Worm (Caenorhabditis elegans) whole organism, mixed stage, embryonic: ENCODE results near the gene eif-2D.

ENCODE experiments used
- elt-1 ChIP-seq: sonication (generic microtip); optimal IDR thresholded peaks from 2 replicates; lab custom pipeline; 2017; ENCODE audit warnings: missing genetic modification characterization, mild to moderate bottlenecking, missing compliant biosample characterization, antibody characterized with exemption, moderate library complexity, borderline replicate concordance; ENCODE audit not compliant: insufficient read depth
- elt-3 ChIP-seq: fragments of 150-350 bp; optimal IDR thresholded peaks from 2 replicates; lab custom pipeline; 2014; ENCODE audit warnings: missing biosample characterization, missing genetic modification characterization
- lin-13 ChIP-seq: fragments of 150-350 bp; optimal IDR thresholded peaks from 2 replicates; lab custom pipeline; 2014; ENCODE audit warnings: missing biosample characterization, missing genetic modification characterization
- mab-5 ChIP-seq: fragments of 150-350 bp; optimal IDR thresholded peaks from 2 replicates; lab custom pipeline; 2014; ENCODE audit warnings: missing biosample characterization, missing genetic modification characterization
- mep-1 ChIP-seq: fragments of 150-350 bp; optimal IDR thresholded peaks from 2 replicates; lab custom pipeline; 2017; ENCODE audit warnings: missing biosample characterization, missing genetic modification reagents, missing genetic modification characterization, inconsistent platforms
- nhr-2 ChIP-seq: fragments of 150-350 bp; optimal IDR thresholded peaks from 2 replicates; lab custom pipeline; 2014; ENCODE audit warnings: missing biosample characterization, missing genetic modification characterization
- nhr-28 ChIP-seq: fragments of 150-350 bp; optimal IDR thresholded peaks from 2 replicates; lab custom pipeline; 2014; ENCODE audit warnings: missing biosample characterization, missing genetic modification characterization
- nhr-76 ChIP-seq: sonication (generic microtip); optimal IDR thresholded peaks from 2 replicates; lab custom pipeline; 2017; ENCODE audit warnings: missing biosample characterization, missing genetic modification characterization
- snpc-4 ChIP-seq: fragments of 150-350 bp; optimal IDR thresholded peaks from 2 replicates; lab custom pipeline; 2014; ENCODE audit warnings: missing biosample characterization, missing genetic modification characterization
- unc-120 ChIP-seq: sonication (generic microtip); optimal IDR thresholded peaks from 2 replicates; lab custom pipeline; 2017; ENCODE audit warnings: missing genetic modification characterization, missing compliant biosample characterization; ENCODE audit not compliant: poor library complexity, severe bottlenecking
- unc-39 ChIP-seq: fragments of 150-350 bp; optimal IDR thresholded peaks from 2 replicates; lab custom pipeline; 2014; ENCODE audit warnings: missing biosample characterization, missing genetic modification characterization

DNA sequence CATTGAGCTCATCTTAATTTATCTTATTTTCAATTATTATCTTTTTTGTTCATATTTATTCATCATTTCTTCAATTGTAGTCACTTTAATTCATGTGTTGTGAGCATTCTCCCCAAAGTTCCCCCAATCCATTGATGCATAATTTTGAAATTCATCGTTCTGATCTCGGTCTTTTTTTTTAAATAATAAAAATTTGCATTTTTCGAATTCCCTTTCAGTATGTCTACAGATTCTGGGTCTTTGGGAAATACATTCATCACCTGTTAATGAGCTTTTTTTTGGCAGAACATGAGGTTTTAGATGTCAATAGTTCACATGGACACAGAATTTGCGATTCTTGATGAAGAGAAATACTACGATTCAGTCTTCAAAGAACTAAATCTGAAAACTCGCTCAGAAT, 28.3 kb downstream of the eif-2D start, which contains the start of gene damt-1:
- TF ChIP-seq elt-3 = no peak
- TF ChIP-seq unc-39 (tag; lab: Kevin White, UChicago) = no peak
- no peak for TF ChIP-seq nhr-28 (tag; lab: Kevin White, UChicago)
- no peak for TF ChIP-seq nhr-76
- no peak for TF ChIP-seq lin-13 (tag; lab: Kevin White, UChicago)
- TF ChIP-seq unc-120 (tag; lab: Kevin White, UChicago) = no peak
- no peak for TF ChIP-seq mab-5 (tag; lab: Kevin White, UChicago)
- no peak for TF ChIP-seq nhr-2 (tag; lab: Kevin White, UChicago)
- TF ChIP-seq elt-1 (tag; lab: Kevin White, UChicago) = no peak
- no peak for TF ChIP-seq snpc-4 (tag; lab: Kevin White, UChicago)
- TF ChIP-seq mep-1 = no peak
